Worm (Caenorhabditis elegans) whole organism, L3 larva: ENCODE results near the gene nhr-138.

ENCODE experiments used
- R02D3.7 ChIP-seq: fragments of 150-350 bp; optimal IDR thresholded peaks from 2 replicates; lab custom pipeline; 2014; ENCODE audit warnings: missing biosample characterization, missing genetic modification characterization
- ZK546.5 ChIP-seq: sonication (generic microtip); optimal IDR thresholded peaks from 2 replicates; lab custom pipeline; 2017; ENCODE audit warnings: missing biosample characterization, missing genetic modification characterization
- aly-2 ChIP-seq: fragments of 150-350 bp; optimal IDR thresholded peaks from 2 replicates; lab custom pipeline; 2014; ENCODE audit warnings: missing biosample characterization, missing genetic modification characterization
- ama-1 ChIP-seq: fragments of 150-350 bp; optimal IDR thresholded peaks from 2 replicates; lab custom pipeline; 2018
- ceh-16 ChIP-seq: sonication (generic microtip); optimal IDR thresholded peaks from 2 replicates; lab custom pipeline; 2017; ENCODE audit warnings: missing biosample characterization, missing genetic modification characterization
- ceh-28 ChIP-seq: fragments of 150-350 bp; optimal IDR thresholded peaks from 2 replicates; lab custom pipeline; 2014; ENCODE audit warnings: missing biosample characterization, missing genetic modification reagents, missing genetic modification characterization
- ceh-82 ChIP-seq: fragments of 150-350 bp; optimal IDR thresholded peaks from 2 replicates; lab custom pipeline; 2014; ENCODE audit warnings: missing biosample characterization, missing genetic modification characterization
- ceh-9 ChIP-seq: sonication (generic microtip); optimal IDR thresholded peaks from 2 replicates; lab custom pipeline; 2018; ENCODE audit warnings: missing biosample characterization, missing genetic modification characterization
- daf-12 ChIP-seq: fragments of 150-350 bp; optimal IDR thresholded peaks from 2 replicates; lab custom pipeline; 2014; ENCODE audit warnings: missing biosample characterization, missing genetic modification reagents, missing genetic modification characterization
- egl-27 ChIP-seq: sonication (generic microtip); optimal IDR thresholded peaks from 4 replicates; lab custom pipeline; 2017; ENCODE audit warnings: missing biosample characterization, missing genetic modification reagents, missing genetic modification characterization
- egl-5 ChIP-seq: fragments of 150-350 bp; optimal IDR thresholded peaks from 2 replicates; lab custom pipeline; 2017; ENCODE audit warnings: missing biosample characterization, missing genetic modification reagents, missing genetic modification characterization, inconsistent platforms
- elt-2 ChIP-seq: sonication (generic microtip); optimal IDR thresholded peaks from 2 replicates; lab custom pipeline; 2016; ENCODE audit warnings: missing genetic modification reagents, mild to moderate bottlenecking, missing genetic modification characterization, missing compliant biosample characterization
- elt-3 ChIP-seq, 3 experiments: fragments of 150-350 bp in 1 of 3; sonication (generic microtip) in 2 of 3; optimal IDR thresholded peaks; 2 replicates in 2 of 3; 4 replicates in 1 of 3; lab custom pipeline; 2014 to 2017; ENCODE audit warnings: missing biosample characterization in 3 of 3, missing genetic modification characterization in 3 of 3
- eor-1 ChIP-seq, 2 experiments: fragments of 150-350 bp; optimal IDR thresholded peaks; 2 replicates each; lab custom pipeline; 2014 to 2018; ENCODE audit warnings: missing biosample characterization in 2 of 2, missing genetic modification characterization in 2 of 2
- fkh-10 ChIP-seq: sonication (generic microtip); optimal IDR thresholded peaks from 2 replicates; lab custom pipeline; 2017; ENCODE audit warnings: missing biosample characterization, missing genetic modification reagents, missing genetic modification characterization
- fkh-2 ChIP-seq: fragments of 150-350 bp; optimal IDR thresholded peaks from 2 replicates; lab custom pipeline; 2014; ENCODE audit warnings: missing biosample characterization, missing genetic modification reagents, missing genetic modification characterization
- fos-1 ChIP-seq: fragments of 150-350 bp; optimal IDR thresholded peaks from 2 replicates; lab custom pipeline; 2014; ENCODE audit warnings: missing biosample characterization, missing genetic modification characterization
- hmg-11 ChIP-seq: sonication (generic microtip); optimal IDR thresholded peaks from 2 replicates; lab custom pipeline; 2016; ENCODE audit warnings: missing genetic modification characterization, missing compliant biosample characterization
- jun-1 ChIP-seq: fragments of 150-350 bp; optimal IDR thresholded peaks from 2 replicates; lab custom pipeline; 2014; ENCODE audit warnings: missing biosample characterization, missing genetic modification reagents, missing genetic modification characterization
- lin-15B ChIP-seq: fragments of 150-350 bp; optimal IDR thresholded peaks from 2 replicates; lab custom pipeline; 2014; ENCODE audit warnings: missing biosample characterization, missing genetic modification characterization
- lin-39 ChIP-seq: fragments of 150-350 bp; optimal IDR thresholded peaks from 2 replicates; lab custom pipeline; 2018; ENCODE audit warnings: missing biosample characterization, missing genetic modification reagents, missing genetic modification characterization
- lsy-12 ChIP-seq: sonication (generic microtip); optimal IDR thresholded peaks from 2 replicates; lab custom pipeline; 2016; ENCODE audit warnings: mild to moderate bottlenecking, missing genetic modification characterization, missing compliant biosample characterization
- mdl-1 ChIP-seq: fragments of 150-350 bp; optimal IDR thresholded peaks from 2 replicates; lab custom pipeline; 2014; ENCODE audit warnings: missing biosample characterization, missing genetic modification characterization
- mml-1 ChIP-seq: fragments of 150-350 bp; sonication (generic microtip); optimal IDR thresholded peaks from 3 replicates; lab custom pipeline; 2014; ENCODE audit warnings: missing biosample characterization, missing genetic modification characterization
- nfya-1 ChIP-seq: sonication (generic microtip); optimal IDR thresholded peaks from 2 replicates; lab custom pipeline; 2017; ENCODE audit warnings: missing genetic modification characterization, mild to moderate bottlenecking, missing compliant biosample characterization, antibody characterized with exemption, moderate library complexity; ENCODE audit not compliant: insufficient read depth
- nhr-11 ChIP-seq: fragments of 150-350 bp; optimal IDR thresholded peaks from 2 replicates; lab custom pipeline; 2014; ENCODE audit warnings: missing biosample characterization, missing genetic modification characterization
- nhr-12 ChIP-seq: fragments of 150-350 bp; optimal IDR thresholded peaks from 2 replicates; lab custom pipeline; 2014; ENCODE audit warnings: missing biosample characterization, missing genetic modification characterization
- nhr-237 ChIP-seq: fragments of 150-350 bp; optimal IDR thresholded peaks from 2 replicates; lab custom pipeline; 2014; ENCODE audit warnings: missing biosample characterization, missing genetic modification characterization
- nhr-25 ChIP-seq: sonication (generic microtip); optimal IDR thresholded peaks from 2 replicates; lab custom pipeline; 2017; ENCODE audit warnings: missing biosample characterization, missing genetic modification characterization
- nhr-28 ChIP-seq: fragments of 150-350 bp; optimal IDR thresholded peaks from 2 replicates; lab custom pipeline; 2014; ENCODE audit warnings: missing biosample characterization, missing genetic modification characterization
- nhr-43 ChIP-seq: sonication (generic microtip); optimal IDR thresholded peaks from 2 replicates; lab custom pipeline; 2016; ENCODE audit warnings: mild to moderate bottlenecking, missing genetic modification characterization, missing compliant biosample characterization; ENCODE audit not compliant: poor library complexity, severe bottlenecking
- nhr-67 ChIP-seq: fragments of 150-350 bp; optimal IDR thresholded peaks from 2 replicates; lab custom pipeline; 2014; ENCODE audit warnings: missing biosample characterization, missing genetic modification characterization
- nhr-76 ChIP-seq: fragments of 150-350 bp; sonication (generic microtip); optimal IDR thresholded peaks from 5 replicates; lab custom pipeline; 2014; ENCODE audit warnings: missing biosample characterization, missing genetic modification characterization
- nhr-77 ChIP-seq: fragments of 150-350 bp; optimal IDR thresholded peaks from 2 replicates; lab custom pipeline; 2014; ENCODE audit warnings: missing biosample characterization, missing genetic modification characterization
- pha-4 ChIP-seq: fragments of 150-350 bp; optimal IDR thresholded peaks from 2 replicates; lab custom pipeline; 2014; ENCODE audit warnings: missing biosample characterization, missing genetic modification reagents, missing genetic modification characterization
- pqm-1 ChIP-seq: fragments of 150-350 bp; optimal IDR thresholded peaks from 2 replicates; lab custom pipeline; 2017; ENCODE audit warnings: missing biosample characterization, missing genetic modification characterization, inconsistent platforms
- sea-2 ChIP-seq: fragments of 150-350 bp; sonication (generic microtip); optimal IDR thresholded peaks from 4 replicates; lab custom pipeline; 2014; ENCODE audit warnings: missing biosample characterization, missing genetic modification reagents, missing genetic modification characterization
- skn-1 ChIP-seq: fragments of 150-350 bp; optimal IDR thresholded peaks from 2 replicates; lab custom pipeline; 2014; ENCODE audit warnings: missing biosample characterization, missing genetic modification characterization
- snpc-4 ChIP-seq: fragments of 150-350 bp; optimal IDR thresholded peaks from 2 replicates; lab custom pipeline; 2014; ENCODE audit warnings: missing biosample characterization, missing genetic modification characterization
- tbx-2 ChIP-seq: sonication (generic microtip); optimal IDR thresholded peaks from 2 replicates; lab custom pipeline; 2016; ENCODE audit warnings: mild to moderate bottlenecking, missing genetic modification characterization, missing compliant biosample characterization
- unc-39 ChIP-seq: sonication (generic microtip); optimal IDR thresholded peaks from 4 replicates; lab custom pipeline; 2017; ENCODE audit warnings: missing biosample characterization, missing genetic modification characterization
- unc-62 ChIP-seq: fragments of 150-350 bp; sonication (generic microtip); optimal IDR thresholded peaks from 4 replicates; lab custom pipeline; 2014; ENCODE audit warnings: missing biosample characterization, missing genetic modification reagents, missing genetic modification characterization
- zag-1 ChIP-seq: fragments of 150-350 bp; optimal IDR thresholded peaks from 2 replicates; lab custom pipeline; 2014; ENCODE audit warnings: missing biosample characterization, missing genetic modification characterization
- ztf-11 ChIP-seq: fragments of 150-350 bp; optimal IDR thresholded peaks from 2 replicates; lab custom pipeline; 2014; ENCODE audit warnings: missing biosample characterization, missing genetic modification characterization
- ztf-4 ChIP-seq: fragments of 150-350 bp; optimal IDR thresholded peaks from 2 replicates; lab custom pipeline; 2014; ENCODE audit warnings: missing biosample characterization, missing genetic modification characterization

Gene nhr-138

DNA sequence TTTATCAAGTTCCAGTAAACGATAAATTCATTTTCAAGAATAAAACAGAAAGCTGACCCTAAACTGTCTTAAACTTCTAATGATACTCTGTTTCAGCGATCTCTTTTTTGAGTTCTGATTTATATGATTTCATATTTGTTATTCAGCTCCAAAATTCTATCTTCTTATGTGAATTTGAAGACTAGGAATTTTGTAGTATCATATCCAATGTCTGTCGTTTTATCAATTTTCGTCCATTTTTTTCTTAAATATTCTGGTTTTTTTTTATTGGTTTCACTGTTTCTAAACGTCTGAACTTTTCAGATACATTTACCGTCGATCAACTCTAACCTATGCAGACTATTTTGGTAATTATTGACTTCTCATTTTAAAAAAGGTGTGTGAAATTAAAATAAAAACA lies at the start of gene nhr-138, which contains the start of gene C28D4.18:
Gene nhr-138 (plus strand): TSS at position 304 of the 400 bp plus-strand sequence.
Gene C28D4.18 (plus strand): TSS at position 333 of the 400 bp plus-strand sequence.
- no peak for TF ChIP-seq nhr-12 (tag; lab: Kevin White, UChicago)
- no peak for TF ChIP-seq eor-1 (tag; optimal IDR thresholded peaks at IDR 0.05; lab: Kevin White, UChicago)
- TF ChIP-seq, all 47 proteins: peak for 0

- no peak for TF ChIP-seq lin-15B (tag; lab: Kevin White, UChicago)
- TF ChIP-seq unc-39: no peak
Measured at ce11 chrIV:9675572-9675971, 49.5 kb upstream of the nhr-138 start, which contains the start of gene nhr-34. nhr-34 (minus strand) TSS chrIV:9675672.

ce11 chrIV:9676535-9676934 lies 48.5 kb upstream of the nhr-138 start:
- TF ChIP-seq lin-39 (tag; lab: Kevin White, UChicago) (no peak), pqm-1 (tag; lab: Kevin White, UChicago) (peak; percentile 96), pha-4 (tag; lab: Kevin White, UChicago) (peak; percentile 54), elt-2 (tag; lab: Kevin White, UChicago) (peak; percentile 94)

ce11 chrIV:9677226-9677992 lies 47.6 kb upstream of the nhr-138 start:
- TF ChIP-seq nhr-12 (tag; lab: Kevin White, UChicago): no peak
- TF ChIP-seq ceh-82 (tag; lab: Kevin White, UChicago): no peak
- no peak for TF ChIP-seq egl-5
- no peak for TF ChIP-seq nhr-11 (tag; lab: Kevin White, UChicago)
- no peak for TF ChIP-seq unc-62 (GFP tag; lab: Kevin White, UChicago)
- peak; percentile 32 for TF ChIP-seq jun-1 (tag; lab: Kevin White, UChicago)
- TF ChIP-seq lsy-12 (tag; lab: Kevin White, UChicago): no peak
- peak; percentile 7 for TF ChIP-seq lin-15B (tag; lab: Kevin White, UChicago)
- no peak for TF ChIP-seq unc-39
- TF ChIP-seq eor-1 (tag; optimal IDR thresholded peaks at IDR 0.05; lab: Kevin White, UChicago): no peak
- TF ChIP-seq mml-1: no peak
- TF ChIP-seq R02D3.7 (tag; lab: Kevin White, UChicago): no peak
- TF ChIP-seq nhr-237 (tag; lab: Kevin White, UChicago): no peak
- no peak for TF ChIP-seq ceh-16 (tag; lab: Kevin White, UChicago)
- TF ChIP-seq aly-2 (tag; lab: Kevin White, UChicago): no peak
- TF ChIP-seq ceh-9 (tag; lab: Kevin White, UChicago): no peak
- no peak for TF ChIP-seq nhr-67 (tag; lab: Kevin White, UChicago)
- peak; percentile 74 for TF ChIP-seq fkh-10 (GFP tag; lab: Kevin White, UChicago)
- TF ChIP-seq ztf-4 (tag; lab: Kevin White, UChicago): no peak
- TF ChIP-seq snpc-4: no peak
- no peak for TF ChIP-seq zag-1 (tag; lab: Kevin White, UChicago)
- no peak for TF ChIP-seq daf-12
- TF ChIP-seq nhr-76 (tag; lab: Kevin White, UChicago): no peak
- no peak for TF ChIP-seq ZK546.5 (tag; lab: Kevin White, UChicago)
- peak; percentile 70 for TF ChIP-seq elt-2 (tag; lab: Kevin White, UChicago)
- no peak for TF ChIP-seq sea-2 (GFP tag; lab: Kevin White, UChicago)
- peak; percentile 81 for TF ChIP-seq nhr-43 (tag; lab: Kevin White, UChicago)
- TF ChIP-seq hmg-11 (tag; lab: Kevin White, UChicago): peak; percentile 60
- peak; percentile 85 for TF ChIP-seq pqm-1 (tag; lab: Kevin White, UChicago)
- TF ChIP-seq fos-1 (tag; lab: Kevin White, UChicago): no peak
- no peak for TF ChIP-seq ama-1
- peak; percentile 96 for TF ChIP-seq mdl-1 (tag; lab: Kevin White, UChicago)
- TF ChIP-seq nhr-25 (tag; lab: Kevin White, UChicago): peak; percentile 32
- peak; percentile 33 for TF ChIP-seq tbx-2
- no peak for TF ChIP-seq fkh-2 (tag; lab: Kevin White, UChicago)
- TF ChIP-seq pha-4 (tag; lab: Kevin White, UChicago): peak; percentile 83
- TF ChIP-seq nhr-28 (tag; lab: Kevin White, UChicago): no peak
- TF ChIP-seq nfya-1 (tag; lab: Kevin White, UChicago): peak; percentile 85
- no peak for TF ChIP-seq egl-27
- no peak for TF ChIP-seq ztf-11 (tag; lab: Kevin White, UChicago)
- TF ChIP-seq lin-39 (tag; lab: Kevin White, UChicago): no peak
- TF ChIP-seq ceh-28: peak; percentile 48
- peak in 1 of 3 experiments; percentile 70 for TF ChIP-seq elt-3 (tag; optimal IDR thresholded peaks at IDR 0.05; lab: Kevin White, UChicago)
- TF ChIP-seq nhr-77 (tag; lab: Kevin White, UChicago): no peak
- TF ChIP-seq skn-1 (tag; lab: Kevin White, UChicago): no peak
